Fruit fly (Drosophila melanogaster) whole organism, prepupa: ENCODE measurements around the gene Tango9.
A peak's percentile ranks its signal among the peaks of the same experiment; 100 is the strongest.

Source experiments
- CG11294 ChIP-seq: fragments of 200-800 bp; sonication (Bioruptor generic); IDR thresholded peaks from 2 replicates; pipeline ENCODE4 v1.3.6; 2022; ENCODE audit warnings: missing biosample characterization, missing genetic modification characterization
- CG11762 ChIP-seq: fragments of 200-800 bp; sonication (Bioruptor generic); optimal IDR thresholded peaks from 3 replicates; lab custom pipeline; 2016; ENCODE audit warnings: missing biosample characterization, missing genetic modification characterization; ENCODE audit not compliant: insufficient read depth
- CG15336 ChIP-seq: fragments of 200-800 bp; sonication (Bioruptor generic); IDR thresholded peaks from 2 replicates; pipeline ENCODE4 v1.3.6; 2022; ENCODE audit warnings: missing biosample characterization, missing genetic modification characterization
- CG1621 ChIP-seq: fragments of 200-800 bp; sonication (Bioruptor generic); optimal IDR thresholded peaks from 3 replicates; lab custom pipeline; 2018; ENCODE audit warnings: missing biosample characterization, mild to moderate bottlenecking, missing genetic modification characterization
- CG16779 ChIP-seq: fragments of 200-800 bp; sonication (Bioruptor generic); optimal IDR thresholded peaks from 3 replicates; lab custom pipeline; 2017; ENCODE audit warnings: missing biosample characterization, mild to moderate bottlenecking, missing genetic modification characterization
- CG3032 ChIP-seq: fragments of 200-800 bp; optimal IDR thresholded peaks from 2 replicates; lab custom pipeline; 2019; ENCODE audit warnings: missing biosample characterization, mild to moderate bottlenecking, missing genetic modification characterization, moderate library complexity
- CG32006 ChIP-seq: fragments of 200-800 bp; sonication (Bioruptor generic); optimal IDR thresholded peaks from 3 replicates; lab custom pipeline; 2017; ENCODE audit warnings: missing biosample characterization, mild to moderate bottlenecking, missing genetic modification characterization
- CG3919 ChIP-seq: fragments of 200-800 bp; sonication (Bioruptor generic); optimal IDR thresholded peaks from 3 replicates; lab custom pipeline; 2016; ENCODE audit warnings: missing biosample characterization, missing genetic modification characterization
- CG4318 ChIP-seq: fragments of 200-800 bp; sonication (Bioruptor generic); optimal IDR thresholded peaks from 3 replicates; lab custom pipeline; 2017; ENCODE audit warnings: missing biosample characterization, mild to moderate bottlenecking, missing genetic modification characterization
- CG6163 ChIP-seq: fragments of 200-800 bp; sonication (Bioruptor generic); IDR thresholded peaks from 3 replicates; pipeline ENCODE4 v1.3.6; 2022; ENCODE audit warnings: missing biosample characterization, missing genetic modification characterization
- CG6276 ChIP-seq: fragments of 200-800 bp; sonication (Bioruptor generic); optimal IDR thresholded peaks from 2 replicates; lab custom pipeline; 2017; ENCODE audit warnings: missing biosample characterization, mild to moderate bottlenecking, missing genetic modification characterization
- CG6854 ChIP-seq: fragments of 200-800 bp; sonication (Bioruptor generic); optimal IDR thresholded peaks from 2 replicates; lab custom pipeline; 2017; ENCODE audit warnings: missing biosample characterization, mild to moderate bottlenecking, missing genetic modification characterization
- CG7368 ChIP-seq: fragments of 200-800 bp; sonication (Bioruptor generic); optimal IDR thresholded peaks from 3 replicates; lab custom pipeline; 2016; ENCODE audit warnings: missing biosample characterization, missing genetic modification characterization
- CG8119 ChIP-seq: fragments of 200-800 bp; sonication (Bioruptor generic); IDR thresholded peaks from 3 replicates; pipeline ENCODE4 v1.3.6; 2022; ENCODE audit warnings: missing biosample characterization, missing genetic modification characterization
- CG8632 ChIP-seq: fragments of 200-800 bp; sonication (Bioruptor generic); optimal IDR thresholded peaks from 3 replicates; lab custom pipeline; 2016; ENCODE audit warnings: missing biosample characterization, missing genetic modification characterization
- CG9139 ChIP-seq: fragments of 200-800 bp; sonication (Bioruptor generic); optimal IDR thresholded peaks from 3 replicates; lab custom pipeline; 2017; ENCODE audit warnings: missing biosample characterization, mild to moderate bottlenecking, missing genetic modification characterization
- Eip75B ChIP-seq: fragments of 200-800 bp; sonication (Bioruptor generic); optimal IDR thresholded peaks from 3 replicates; lab custom pipeline; 2016; ENCODE audit warnings: missing biosample characterization, missing genetic modification characterization
- Eip78C ChIP-seq: fragments of 200-800 bp; sonication (Bioruptor generic); peaks from one replicate; lab custom pipeline; 2016; ENCODE audit warnings: missing biosample characterization, missing genetic modification characterization
- Ets21C ChIP-seq: fragments of 200-800 bp; sonication (Bioruptor generic); optimal IDR thresholded peaks from 3 replicates; lab custom pipeline; 2016; ENCODE audit warnings: missing biosample characterization, missing genetic modification characterization
- Gug ChIP-seq: fragments of 200-800 bp; sonication (Bioruptor generic); IDR thresholded peaks from 2 replicates; pipeline ENCODE4 v1.3.6; 2022; ENCODE audit warnings: missing biosample characterization, missing genetic modification characterization
- Hr39 ChIP-seq: fragments of 200-800 bp; sonication (Bioruptor generic); optimal IDR thresholded peaks from 2 replicates; lab custom pipeline; 2016; ENCODE audit warnings: missing biosample characterization, missing genetic modification characterization
- Hr4 ChIP-seq: fragments of 200-800 bp; sonication (Bioruptor generic); optimal IDR thresholded peaks from 3 replicates; lab custom pipeline; 2016; ENCODE audit warnings: missing biosample characterization, missing genetic modification characterization
- Lpt ChIP-seq: fragments of 200-800 bp; sonication (Bioruptor generic); optimal IDR thresholded peaks from 3 replicates; lab custom pipeline; 2016; ENCODE audit warnings: missing biosample characterization, missing genetic modification characterization
- Met ChIP-seq: fragments of 200-800 bp; sonication (Bioruptor generic); optimal IDR thresholded peaks from 3 replicates; lab custom pipeline; 2016; ENCODE audit warnings: missing biosample characterization, missing genetic modification characterization
- Smox ChIP-seq: fragments of 200-800 bp; sonication (Bioruptor generic); optimal IDR thresholded peaks from 3 replicates; lab custom pipeline; 2016; ENCODE audit warnings: missing biosample characterization, missing genetic modification characterization
- dac ChIP-seq: fragments of 200-800 bp; sonication (Bioruptor generic); optimal IDR thresholded peaks from 2 replicates; lab custom pipeline; 2017; ENCODE audit warnings: missing biosample characterization, mild to moderate bottlenecking, missing genetic modification characterization
- dsx ChIP-seq: fragments of 200-800 bp; optimal IDR thresholded peaks from 3 replicates; lab custom pipeline; 2019; ENCODE audit warnings: missing biosample characterization, mild to moderate bottlenecking, missing genetic modification characterization, moderate library complexity; ENCODE audit not compliant: poor library complexity, severe bottlenecking
- esn ChIP-seq: fragments of 200-800 bp; sonication (Bioruptor generic); optimal IDR thresholded peaks from 2 replicates; lab custom pipeline; 2016; ENCODE audit warnings: missing biosample characterization, mild to moderate bottlenecking, missing genetic modification characterization, moderate library complexity
- fkh ChIP-seq: fragments of 200-800 bp; sonication (Bioruptor generic); optimal IDR thresholded peaks from 3 replicates; lab custom pipeline; 2017; ENCODE audit warnings: missing biosample characterization, mild to moderate bottlenecking, missing genetic modification characterization, moderate library complexity
- net ChIP-seq: fragments of 200-800 bp; sonication (Bioruptor generic); optimal IDR thresholded peaks from 3 replicates; lab custom pipeline; 2016; ENCODE audit warnings: missing biosample characterization, missing genetic modification characterization
- pdm3 ChIP-seq: fragments of 200-800 bp; sonication (Bioruptor generic); optimal IDR thresholded peaks from 3 replicates; lab custom pipeline; 2016; ENCODE audit warnings: missing biosample characterization, missing genetic modification characterization
- spab ChIP-seq: fragments of 200-800 bp; sonication (Bioruptor generic); optimal IDR thresholded peaks from 2 replicates; lab custom pipeline; 2017; ENCODE audit warnings: missing biosample characterization, mild to moderate bottlenecking, missing genetic modification characterization, missing genetic modification reagents
- ss ChIP-seq, 2 experiments: fragments of 200-800 bp; sonication (Bioruptor generic); optimal IDR thresholded peaks; 2 replicates in 1 of 2; 3 replicates in 1 of 2; lab custom pipeline; 2017 to 2018; ENCODE audit warnings: mild to moderate bottlenecking in 2 of 2, missing biosample characterization in 2 of 2, missing genetic modification characterization in 2 of 2, moderate library complexity in 1 of 2
- svp ChIP-seq: fragments of 200-800 bp; sonication (Bioruptor generic); peaks from one replicate; lab custom pipeline; 2016; ENCODE audit warnings: missing biosample characterization, missing genetic modification characterization
- topi ChIP-seq: fragments of 200-800 bp; sonication (Bioruptor generic); optimal IDR thresholded peaks from 3 replicates; lab custom pipeline; 2016; ENCODE audit warnings: missing biosample characterization, missing genetic modification characterization
- vri ChIP-seq: fragments of 200-800 bp; sonication (Bioruptor generic); optimal IDR thresholded peaks from 3 replicates; lab custom pipeline; 2016; ENCODE audit warnings: missing biosample characterization, mild to moderate bottlenecking, missing genetic modification characterization

The Tango9 gene

DNA sequence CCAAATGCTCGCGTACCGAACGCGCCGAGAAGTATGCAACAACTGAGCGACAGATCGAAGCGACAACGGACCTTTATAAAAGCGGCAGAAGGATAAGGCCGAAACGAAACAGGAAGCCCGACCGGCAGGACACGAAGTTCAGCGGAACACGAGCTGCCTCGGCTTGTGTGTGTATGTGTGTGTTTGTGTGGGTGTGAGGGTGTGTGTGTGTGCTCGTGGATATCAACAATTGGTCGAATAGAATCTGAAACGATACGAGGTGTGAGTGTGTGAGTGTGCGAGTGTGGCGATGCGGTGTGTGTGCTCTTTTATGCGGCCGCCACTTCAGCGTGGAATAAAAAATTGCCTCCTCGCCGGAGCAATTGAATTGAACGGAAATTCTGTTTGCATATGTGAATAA lies 30.7 kb upstream of the Tango9 start, which contains the start of gene Tk:
Gene Tk, minus strand, starts transcription at position 57 of the 400 bp plus-strand sequence.
- TF ChIP-seq topi (GFP tag; lab: Kevin White, UChicago) (no peak), pdm3 (GFP tag; lab: Kevin White, UChicago) (no peak), CG11762 (no peak), Eip75B (GFP tag; lab: Kevin White, UChicago) (no peak), CG7368 (GFP tag; lab: Kevin White, UChicago) (no peak)

DNA sequence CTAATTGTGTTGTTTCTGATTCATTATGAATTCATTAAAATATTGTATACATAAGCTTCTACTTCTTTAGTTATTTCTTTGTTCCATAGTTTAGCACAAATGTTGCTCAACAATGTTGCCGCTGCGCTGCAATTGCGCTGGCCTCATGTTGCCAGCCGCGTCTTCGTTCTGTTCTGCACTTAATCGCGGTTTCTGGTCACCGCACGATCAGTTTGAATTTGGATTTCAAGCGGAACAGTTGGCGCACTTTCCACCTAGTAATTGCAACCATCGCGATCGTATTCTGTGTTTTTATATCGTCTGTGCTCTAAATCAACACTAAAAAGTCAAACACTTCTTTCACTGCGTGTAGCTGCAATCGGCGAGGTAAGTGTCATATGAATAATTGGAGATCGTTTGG lies 24.4 kb upstream of the Tango9 start, which contains the start of gene Ect3:
Gene Ect3, plus strand, starts transcription at position 205 of the 400 bp plus-strand sequence.
- TF ChIP-seq Eip78C (GFP tag; lab: Kevin White, UChicago) = peak; percentile 47
- TF ChIP-seq CG11294 (GFP tag; lab: Robert Waterston, UW) = no peak

- TF ChIP-seq spab (GFP tag; lab: Kevin White, UChicago) = no peak
- TF ChIP-seq Gug = no peak
- TF ChIP-seq svp = no peak
- TF ChIP-seq Met (GFP tag; lab: Kevin White, UChicago) = no peak
- TF ChIP-seq CG3032 = no peak
Observed at dm6 chr3R:11998130-11998529, 23.4 kb upstream of the Tango9 start.

DNA sequence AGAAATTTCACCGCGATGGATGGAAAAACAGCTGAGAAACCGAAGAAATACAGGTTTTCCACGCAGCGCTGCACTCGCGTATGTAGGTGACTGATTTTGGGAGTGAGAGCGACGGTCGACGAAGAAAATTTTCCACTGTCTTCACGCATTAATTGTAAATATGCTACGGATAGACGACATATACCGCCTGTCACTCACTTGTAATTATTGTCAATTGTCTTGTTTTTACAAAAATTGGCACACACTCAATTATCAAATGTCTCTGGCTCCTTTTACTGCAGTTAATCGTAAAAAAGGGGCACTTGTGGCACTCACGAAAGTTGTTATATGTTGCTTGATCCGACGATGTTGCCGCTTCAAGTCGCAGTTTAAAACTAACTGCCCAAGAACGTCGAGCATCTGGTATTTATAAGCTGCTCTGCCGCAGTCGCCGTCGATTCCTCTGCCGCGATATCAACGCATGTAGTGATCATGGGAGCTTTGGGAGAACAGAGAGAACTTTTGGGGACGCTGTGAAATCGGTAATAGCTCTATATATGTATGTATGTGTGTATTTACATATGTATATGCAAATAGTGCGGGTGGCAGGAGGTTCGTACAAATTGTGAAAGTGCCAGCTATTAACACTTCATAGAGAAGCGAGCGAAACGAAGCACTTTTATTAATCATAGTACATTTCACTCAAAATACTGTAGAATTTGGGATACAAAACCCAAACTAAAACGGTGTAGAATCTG lies 18.4 kb upstream of the Tango9 start, which contains the start of gene mfas:
Gene mfas, minus strand, starts transcription at position 382 of the 737 bp plus-strand sequence.
- TF ChIP-seq spab (GFP tag; lab: Kevin White, UChicago) = no peak
- TF ChIP-seq Hr39 = no peak
- TF ChIP-seq CG6163 (GFP tag; lab: Robert Waterston, UW) = peak; percentile 53; the same call in 2 of the 3 replicates
- no peak for TF ChIP-seq CG4318 (GFP tag; lab: Kevin White, UChicago)
- peak; percentile 12 for TF ChIP-seq CG3919 (GFP tag; lab: Kevin White, UChicago)
- TF ChIP-seq ss (GFP tag; optimal IDR thresholded peaks at IDR 0.05; lab: Kevin White, UChicago) = no peak
- peak; percentile 76 for TF ChIP-seq fkh (GFP tag; lab: Kevin White, UChicago)
- TF ChIP-seq CG16779 (tag; lab: Kevin White, UChicago) = peak; percentile 0
- no peak for TF ChIP-seq CG6276 (GFP tag; lab: Kevin White, UChicago)
- TF ChIP-seq CG32006 (GFP tag; lab: Kevin White, UChicago) = no peak
- TF ChIP-seq CG15336 = peak; percentile 30; the same call in 1 of the 2 replicates
- peak; percentile 39 for TF ChIP-seq CG9139 (GFP tag; lab: Kevin White, UChicago)
- TF ChIP-seq Ets21C (GFP tag; lab: Kevin White, UChicago) = no peak
- TF ChIP-seq Gug = no peak
- TF ChIP-seq Hr4 = no peak
- TF ChIP-seq svp = peak; percentile 77
- TF ChIP-seq Eip75B (GFP tag; lab: Kevin White, UChicago) = peak; percentile 17
- TF ChIP-seq CG1621 = no peak
- TF ChIP-seq CG6854 (GFP tag; lab: Kevin White, UChicago) = peak; percentile 56
- TF ChIP-seq vri = no peak
- TF ChIP-seq Lpt (GFP tag; lab: Kevin White, UChicago) = peak; percentile 42
- peak; percentile 6 for TF ChIP-seq CG3032
- no peak for TF ChIP-seq CG8119 (GFP tag; lab: Robert Waterston, UW)
- peak; percentile 33 for TF ChIP-seq dsx (GFP tag; lab: Kevin White, UChicago)
- TF ChIP-seq Eip78C (GFP tag; lab: Kevin White, UChicago) = peak; percentile 44
- peak; percentile 2 for TF ChIP-seq esn (GFP tag; lab: Kevin White, UChicago)
- TF ChIP-seq dac (GFP tag; lab: Kevin White, UChicago) = no peak
- TF ChIP-seq CG8632 (GFP tag; lab: Kevin White, UChicago) = no peak
- no peak for TF ChIP-seq Smox
- no peak for TF ChIP-seq net (GFP tag; lab: Kevin White, UChicago)
